Fruit fly (Drosophila melanogaster): ENCODE data around the gene CG8773.

The CG8773 gene

DNA sequence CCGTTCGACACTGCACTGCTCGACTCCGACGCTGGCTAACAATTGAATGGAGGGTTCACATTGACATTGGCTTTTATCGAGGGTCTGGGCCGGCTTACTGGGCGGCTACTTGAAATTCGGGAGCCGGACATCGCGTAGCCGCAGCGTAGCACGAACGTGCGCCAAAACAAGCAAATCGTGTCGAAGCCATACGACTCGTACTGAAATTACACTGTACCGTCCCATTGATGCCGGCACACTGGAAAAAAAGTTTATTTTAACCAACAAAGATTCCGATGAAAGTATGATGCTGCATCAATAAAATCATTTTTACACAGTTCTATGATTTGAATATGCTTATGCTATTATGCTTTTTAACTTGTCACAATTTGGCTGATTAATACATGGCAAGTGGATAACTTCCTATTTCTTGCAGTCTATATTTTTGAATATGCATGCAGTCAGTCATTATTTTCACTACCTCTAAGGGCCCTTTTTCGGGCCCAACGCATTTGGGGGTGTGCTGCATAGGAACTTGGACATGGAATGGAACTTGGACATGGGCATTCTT lies 5.7 kb upstream of the CG8773 start, which contains the start of gene apn:
apn (minus strand) TSS at position 51 of the 550 bp plus-strand sequence.
- TF ChIP-seq CG32006 (GFP tag; optimal IDR thresholded peaks at IDR 0.05) (peak; percentile 40), Ets96B (tag; optimal IDR thresholded peaks at IDR 0.05) (no peak), CG15336 (GFP tag; IDR thresholded peaks at IDR 0.05) (peak; percentile 33; the same call in 1 of the 2 replicates), eg (GFP tag; IDR thresholded peaks at IDR 0.05) (peak; percentile 60; the same call in 2 of the 3 replicates)

DNA sequence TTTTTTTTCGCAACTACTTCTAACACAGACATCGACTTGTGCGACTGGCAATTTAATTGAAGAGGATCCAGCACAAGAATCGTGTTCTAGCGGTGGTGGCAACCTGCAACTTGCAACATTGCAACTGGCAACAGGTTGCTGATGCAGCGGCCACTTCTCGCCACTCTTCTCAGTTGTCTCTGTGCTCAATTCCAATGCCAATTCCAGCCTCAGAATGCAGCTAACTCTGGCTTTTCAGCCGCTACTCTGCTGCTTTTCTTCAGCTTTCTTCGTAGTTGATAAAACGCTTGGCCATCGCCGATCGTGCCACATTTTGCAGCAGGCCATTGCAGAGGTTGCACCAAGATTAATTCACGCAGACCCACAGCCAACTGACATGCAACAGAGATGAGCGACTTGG lies 4.2 kb upstream of the CG8773 start, which contains the start of gene Osi22:
Osi22 (plus strand) TSS at position 301 of the 400 bp plus-strand sequence.
- TF ChIP-seq CG7368 (GFP tag; optimal IDR thresholded peaks at IDR 0.05) (no peak), CG4318 (GFP tag; optimal IDR thresholded peaks at IDR 0.05) (no peak), CG8632 (GFP tag; optimal IDR thresholded peaks at IDR 0.05) (no peak)

DNA sequence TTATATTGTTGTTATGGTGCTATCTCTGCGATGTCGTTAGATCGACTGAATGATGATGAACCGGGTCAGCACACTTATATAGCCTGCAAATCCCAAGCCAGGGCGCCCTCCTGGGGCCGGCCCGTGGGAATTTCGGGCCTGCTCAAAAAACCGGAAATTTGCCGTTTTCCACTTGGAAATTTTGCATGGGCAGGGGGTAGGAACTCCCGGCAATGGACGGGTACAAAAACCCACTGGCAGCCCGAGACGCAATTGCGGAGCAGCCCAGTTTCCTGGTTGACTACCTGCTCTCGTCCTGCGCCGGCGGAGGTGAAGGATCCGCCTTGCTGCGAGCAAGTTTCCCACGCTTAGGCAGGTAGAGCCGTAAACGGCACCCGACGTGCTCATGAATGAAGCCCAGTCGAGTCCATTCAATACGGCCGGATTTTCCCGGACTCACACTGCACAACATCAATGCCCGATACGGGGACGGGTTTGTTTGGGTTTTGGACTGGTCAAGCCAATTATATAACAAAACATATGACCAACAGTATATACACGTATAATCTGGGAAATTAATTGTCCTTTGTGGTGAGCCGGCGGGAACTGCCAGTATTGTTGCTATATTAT lies 1.3 kb upstream of the CG8773 start, which contains the start of gene wntD:
wntD (minus strand) TSS at position 51 of the 609 bp plus-strand sequence.
- TF ChIP-seq CG6808 (GFP tag; optimal IDR thresholded peaks at IDR 0.05): no peak
- no peak for TF ChIP-seq Eip93F (GFP tag; optimal IDR thresholded peaks at IDR 0.05)
- TF ChIP-seq Sox15 (GFP tag; optimal IDR thresholded peaks at IDR 0.05): no peak
- no peak for TF ChIP-seq fd59A (GFP tag; optimal IDR thresholded peaks at IDR 0.05)
- TF ChIP-seq CG11902 (GFP tag; optimal IDR thresholded peaks at IDR 0.05): no peak
- TF ChIP-seq OdsH (GFP tag; optimal IDR thresholded peaks at IDR 0.05): no peak
- TF ChIP-seq CG11762 (GFP tag; optimal IDR thresholded peaks at IDR 0.05; ENCODE audit: insufficient read depth): no peak
- no peak for TF ChIP-seq CG6792 (GFP tag; optimal IDR thresholded peaks at IDR 0.05)
- no peak for TF ChIP-seq fd85E (GFP tag; optimal IDR thresholded peaks at IDR 0.05)
- TF ChIP-seq CG31627 (GFP tag; optimal IDR thresholded peaks at IDR 0.05): no peak

DNA sequence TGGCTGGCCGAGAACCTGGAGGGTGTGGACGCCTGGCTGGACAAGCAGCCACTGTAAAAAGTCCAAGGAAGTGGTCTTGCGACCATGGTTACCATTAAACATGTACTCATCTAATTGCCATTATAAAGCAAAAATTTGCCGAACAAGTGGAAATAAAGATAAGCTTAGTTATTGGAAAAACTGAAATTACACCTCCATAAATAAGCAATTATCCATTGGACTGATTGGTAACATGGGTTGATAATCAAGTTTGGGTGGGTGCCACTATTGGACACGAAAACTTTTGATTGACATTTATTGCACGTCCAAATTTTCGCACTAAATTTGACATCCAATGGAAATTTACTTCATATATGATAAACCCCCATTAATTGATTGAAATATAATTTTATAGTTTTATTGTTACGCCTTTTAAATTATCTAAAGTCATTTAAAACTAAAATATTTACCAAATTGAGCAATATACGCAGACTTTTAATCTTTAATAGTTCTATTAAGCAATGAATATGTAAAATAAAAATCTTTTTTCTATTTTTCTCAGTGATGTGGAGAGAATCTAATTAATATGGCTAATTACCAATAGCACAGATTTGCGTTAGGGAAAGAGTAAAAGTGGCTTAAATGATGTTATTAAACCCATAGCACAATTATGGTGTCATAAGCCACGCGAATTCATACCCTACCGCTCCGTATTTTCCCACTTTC lies 3.7 kb downstream of the CG8773 start, which contains the start of gene CG8774:
CG8774 (plus strand) TSS at position 655 of the 705 bp plus-strand sequence.
- no peak for TF ChIP-seq Gug (GFP tag; IDR thresholded peaks at IDR 0.05)
- TF ChIP-seq Hr39 (GFP tag; optimal IDR thresholded peaks at IDR 0.05): no peak
- no peak for TF ChIP-seq fd59A (GFP tag; optimal IDR thresholded peaks at IDR 0.05)
- TF ChIP-seq Smox (GFP tag; optimal IDR thresholded peaks at IDR 0.05): no peak
- no peak for TF ChIP-seq CG31627 (GFP tag; optimal IDR thresholded peaks at IDR 0.05)
- no peak for TF ChIP-seq Met (GFP tag; optimal IDR thresholded peaks at IDR 0.05)
- TF ChIP-seq pdm3 (GFP tag; optimal IDR thresholded peaks at IDR 0.05): no peak
- TF ChIP-seq CG32006 (GFP tag; optimal IDR thresholded peaks at IDR 0.05): no peak
- no peak for TF ChIP-seq CG8119 (GFP tag; IDR thresholded peaks at IDR 0.05)
- TF ChIP-seq acj6 (GFP tag; optimal IDR thresholded peaks at IDR 0.05): no peak
- TF ChIP-seq CG10669 (GFP tag; optimal IDR thresholded peaks at IDR 0.05): no peak
- TF ChIP-seq CG6854 (GFP tag; optimal IDR thresholded peaks at IDR 0.05): no peak
- TF ChIP-seq CG34406 (GFP tag; optimal IDR thresholded peaks at IDR 0.05): no peak
- TF ChIP-seq esn (GFP tag; optimal IDR thresholded peaks at IDR 0.05): no peak
- TF ChIP-seq CG6276 (GFP tag; optimal IDR thresholded peaks at IDR 0.05): no peak
- TF ChIP-seq achi (GFP tag; optimal IDR thresholded peaks at IDR 0.05): no peak
- TF ChIP-seq CG15336 (GFP tag; IDR thresholded peaks at IDR 0.05): no peak
- TF ChIP-seq CG16779 (tag; optimal IDR thresholded peaks at IDR 0.05): no peak
- no peak for TF ChIP-seq eg (GFP tag; IDR thresholded peaks at IDR 0.05)

DNA sequence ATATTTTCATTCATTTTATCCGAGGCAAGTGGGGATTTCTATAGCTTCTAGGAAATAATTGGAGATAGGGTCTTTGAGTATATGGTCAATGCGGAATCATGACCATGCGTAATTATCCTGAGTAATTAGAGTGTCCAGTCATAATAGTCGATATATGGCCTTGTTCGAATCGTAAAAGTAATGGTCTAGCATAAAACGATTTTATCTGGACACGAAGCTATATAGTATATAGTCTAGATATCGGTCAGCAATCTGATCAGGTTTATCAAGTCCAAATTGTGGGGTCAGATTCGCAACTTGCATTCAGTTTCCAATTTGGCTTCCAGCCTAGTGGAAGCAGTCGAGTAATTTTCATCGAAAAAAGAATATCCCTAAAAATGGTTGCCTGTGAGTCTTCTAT lies 7.8 kb downstream of the CG8773 start, which contains the start of gene CG32473:
CG32473 (plus strand) TSS at position 301 of the 400 bp plus-strand sequence.
- TF ChIP-seq vri (GFP tag; optimal IDR thresholded peaks at IDR 0.05): peak; percentile 37
- no peak for TF ChIP-seq CG11902 (GFP tag; optimal IDR thresholded peaks at IDR 0.05)
- TF ChIP-seq Hr39 (GFP tag; optimal IDR thresholded peaks at IDR 0.05): no peak
- TF ChIP-seq dac (GFP tag; optimal IDR thresholded peaks at IDR 0.05): no peak
- TF ChIP-seq ss (GFP tag; optimal IDR thresholded peaks at IDR 0.05): no peak

Data from whole organism, prepupa.